Fruit fly (Drosophila melanogaster) whole organism, embryonic: ENCODE data around the gene CG7065.

Source experiments
- Aef1 ChIP-seq: fragments of 200-800 bp; sonication (Bioruptor generic); IDR thresholded peaks from 3 replicates; pipeline ENCODE4 v1.3.6; 2022; ENCODE audit warnings: missing biosample characterization, missing genetic modification characterization
- Atf-2 ChIP-seq: fragments of 200-800 bp; sonication (Bioruptor generic); optimal IDR thresholded peaks from 2 replicates; lab custom pipeline; 2016; ENCODE audit warnings: missing biosample characterization, missing genetic modification characterization
- Bgb ChIP-seq: fragments of 200-800 bp; sonication (Bioruptor generic); IDR thresholded peaks from 2 replicates; pipeline ENCODE4 v1.3.6; 2022; ENCODE audit warnings: missing biosample characterization, missing genetic modification characterization; ENCODE audit not compliant: partially characterized antibody
- CG11456 ChIP-seq: fragments of 200-800 bp; sonication (Bioruptor generic); IDR thresholded peaks from 3 replicates; pipeline ENCODE4 v1.3.6; 2022; ENCODE audit warnings: missing biosample characterization, missing genetic modification characterization
- CG14441 ChIP-seq: fragments of 200-800 bp; sonication (Bioruptor generic); IDR thresholded peaks from 2 replicates; pipeline ENCODE4 v1.3.6; 2022; ENCODE audit warnings: missing biosample characterization, missing genetic modification characterization
- CG15011 ChIP-seq: fragments of 200-800 bp; sonication (Bioruptor generic); optimal IDR thresholded peaks from 3 replicates; lab custom pipeline; 2018; ENCODE audit warnings: missing biosample characterization, mild to moderate bottlenecking, missing genetic modification characterization
- CG18011 ChIP-seq: fragments of 200-800 bp; sonication (Bioruptor generic); optimal IDR thresholded peaks from 2 replicates; lab custom pipeline; 2017; ENCODE audit warnings: missing biosample characterization, missing genetic modification characterization, mild to moderate bottlenecking, moderate library complexity, missing genotype
- CG18619 ChIP-seq: fragments of 200-800 bp; sonication (Bioruptor generic); optimal IDR thresholded peaks from 3 replicates; lab custom pipeline; 2017; ENCODE audit warnings: missing biosample characterization, mild to moderate bottlenecking, missing genetic modification characterization
- CG2712 ChIP-seq: fragments of 200-800 bp; optimal IDR thresholded peaks from 3 replicates; lab custom pipeline; 2019; ENCODE audit warnings: missing biosample characterization, mild to moderate bottlenecking, missing genetic modification characterization, moderate library complexity
- CG2875 ChIP-seq: fragments of 200-800 bp; sonication (Bioruptor generic); optimal IDR thresholded peaks from 2 replicates; lab custom pipeline; 2017; ENCODE audit warnings: missing biosample characterization, mild to moderate bottlenecking, missing genetic modification characterization, missing genetic modification reagents
- CG30431 ChIP-seq: fragments of 200-800 bp; sonication (Bioruptor generic); optimal IDR thresholded peaks from 2 replicates; lab custom pipeline; 2017; ENCODE audit warnings: missing biosample characterization, missing genetic modification characterization
- CG3838 ChIP-seq: fragments of 200-800 bp; sonication (Bioruptor generic); optimal IDR thresholded peaks from 3 replicates; lab custom pipeline; 2016; ENCODE audit warnings: missing biosample characterization, missing genetic modification characterization
- CG4820 ChIP-seq: fragments of 200-800 bp; sonication (Bioruptor generic); optimal IDR thresholded peaks from 3 replicates; lab custom pipeline; 2016; ENCODE audit warnings: missing biosample characterization, missing genetic modification characterization
- CG6683 ChIP-seq: fragments of 200-800 bp; sonication (Bioruptor generic); optimal IDR thresholded peaks from 2 replicates; lab custom pipeline; 2017; ENCODE audit warnings: missing biosample characterization, mild to moderate bottlenecking, missing genetic modification characterization, missing genetic modification reagents
- CG7372 ChIP-seq: fragments of 200-800 bp; sonication (Bioruptor generic); IDR thresholded peaks from 2 replicates; pipeline ENCODE4 v1.3.6; 2022; ENCODE audit warnings: missing biosample characterization, missing genetic modification characterization
- CG9437 ChIP-seq: fragments of 200-800 bp; sonication (Bioruptor generic); optimal IDR thresholded peaks from 2 replicates; lab custom pipeline; 2018; ENCODE audit warnings: missing biosample characterization, mild to moderate bottlenecking, missing genetic modification characterization
- CG9727 ChIP-seq: fragments of 200-800 bp; sonication (Bioruptor generic); optimal IDR thresholded peaks from 3 replicates; lab custom pipeline; 2017; ENCODE audit warnings: missing biosample characterization, mild to moderate bottlenecking, missing genetic modification characterization
- Camta ChIP-seq: fragments of 200-800 bp; sonication (Bioruptor generic); optimal IDR thresholded peaks from 2 replicates; lab custom pipeline; 2016; ENCODE audit warnings: missing biosample characterization, missing genetic modification characterization
- Dll ChIP-seq: fragments of 200-800 bp; sonication (Bioruptor generic); IDR thresholded peaks from 4 replicates; pipeline ENCODE4 v1.3.6; 2022; ENCODE audit warnings: missing biosample characterization, missing genetic modification characterization; ENCODE audit not compliant: partially characterized antibody
- Doc2 ChIP-seq: fragments of 200-800 bp; sonication (Bioruptor generic); IDR thresholded peaks from 2 replicates; pipeline ENCODE4 v1.3.6; 2022; ENCODE audit warnings: missing biosample characterization, missing genetic modification characterization
- HLH4C ChIP-seq: fragments of 200-800 bp; sonication (Bioruptor generic); IDR thresholded peaks from 3 replicates; pipeline ENCODE4 v1.3.6; 2022; ENCODE audit warnings: missing biosample characterization, missing genetic modification characterization; ENCODE audit not compliant: partially characterized antibody
- HmgD ChIP-seq: fragments of 200-800 bp; sonication (Bioruptor generic); optimal IDR thresholded peaks from 3 replicates; lab custom pipeline; 2016; ENCODE audit warnings: missing biosample characterization, missing genetic modification characterization
- Mad ChIP-seq: fragments of 200-800 bp; sonication (Bioruptor generic); optimal IDR thresholded peaks from 2 replicates; lab custom pipeline; 2016; ENCODE audit warnings: missing biosample characterization, missing genetic modification characterization
- NC2β ChIP-seq: fragments of 200-800 bp; sonication (Bioruptor generic); optimal IDR thresholded peaks from 2 replicates; lab custom pipeline; 2016; ENCODE audit warnings: missing biosample characterization, missing genetic modification characterization
- Neu2 ChIP-seq: fragments of 200-800 bp; sonication (Bioruptor generic); optimal IDR thresholded peaks from 3 replicates; lab custom pipeline; 2016; ENCODE audit warnings: missing biosample characterization, missing genetic modification characterization, borderline replicate concordance
- NfI ChIP-seq: fragments of 200-800 bp; sonication (Bioruptor generic); optimal IDR thresholded peaks from 3 replicates; lab custom pipeline; 2018; ENCODE audit warnings: missing biosample characterization, mild to moderate bottlenecking, missing genetic modification characterization, moderate library complexity
- Optix ChIP-seq: fragments of 200-800 bp; sonication (Bioruptor generic); IDR thresholded peaks from 3 replicates; pipeline ENCODE4 v1.3.6; 2022; ENCODE audit warnings: missing biosample characterization, missing genetic modification characterization
- PHDP ChIP-seq: fragments of 200-800 bp; sonication (Bioruptor generic); optimal IDR thresholded peaks from 3 replicates; lab custom pipeline; 2018; ENCODE audit warnings: missing biosample characterization, mild to moderate bottlenecking, missing genetic modification characterization, moderate library complexity
- Sox102F ChIP-seq: fragments of 200-800 bp; sonication (Bioruptor generic); optimal IDR thresholded peaks from 2 replicates; lab custom pipeline; 2018; ENCODE audit warnings: missing biosample characterization, mild to moderate bottlenecking, missing genetic modification characterization, moderate library complexity
- Sry-β ChIP-seq: fragments of 200-800 bp; sonication (Bioruptor generic); optimal IDR thresholded peaks from 2 replicates; lab custom pipeline; 2018; ENCODE audit warnings: missing biosample characterization, mild to moderate bottlenecking, missing genetic modification characterization, moderate library complexity
- TFAM ChIP-seq: fragments of 200-800 bp; sonication (Bioruptor generic); optimal IDR thresholded peaks from 2 replicates; lab custom pipeline; 2017; ENCODE audit warnings: missing biosample characterization, missing genetic modification characterization, inconsistent platforms
- Trl ChIP-seq, 3 experiments: fragments of >200 bp in 2 of 3; fragments of 200-800 bp in 1 of 3; sonication (Bioruptor generic) in 1 of 3; optimal IDR thresholded peaks; 2 replicates in 1 of 3; 3 replicates in 2 of 3; lab custom pipeline; 2016 to 2017; ENCODE audit warnings: missing biosample characterization in 1 of 3, missing genetic modification characterization in 1 of 3
- ab ChIP-seq: fragments of 200-800 bp; sonication (Bioruptor generic); optimal IDR thresholded peaks from 2 replicates; lab custom pipeline; 2016; ENCODE audit warnings: missing biosample characterization, missing genetic modification characterization
- abd-A ChIP-seq: fragments of 200-800 bp; sonication (Bioruptor generic); optimal IDR thresholded peaks from 3 replicates; lab custom pipeline; 2019; ENCODE audit warnings: missing biosample characterization, mild to moderate bottlenecking, missing genetic modification characterization, moderate library complexity
- ara ChIP-seq: fragments of 200-800 bp; sonication (Bioruptor generic); IDR thresholded peaks from 2 replicates; pipeline ENCODE4 v1.3.6; 2022; ENCODE audit warnings: missing biosample characterization, missing genetic modification characterization
- az2 ChIP-seq: fragments of 200-800 bp; sonication (Bioruptor generic); optimal IDR thresholded peaks from 3 replicates; lab custom pipeline; 2016; ENCODE audit warnings: missing biosample characterization, missing genetic modification characterization
- bowl ChIP-seq: fragments of 200-800 bp; sonication (Bioruptor generic); IDR thresholded peaks from 2 replicates; pipeline ENCODE4 v1.3.6; 2022; ENCODE audit warnings: missing biosample characterization, missing genetic modification characterization
- br ChIP-seq: fragments of >200 bp; optimal IDR thresholded peaks from 2 replicates; lab custom pipeline; 2017
- chif ChIP-seq, 2 experiments: fragments of 200-800 bp; sonication (Bioruptor generic); optimal IDR thresholded peaks; 3 replicates each; lab custom pipeline; 2016; ENCODE audit warnings: missing biosample characterization in 2 of 2, missing genetic modification characterization in 2 of 2
- dm ChIP-seq: fragments of 200-800 bp; sonication (Bioruptor generic); optimal IDR thresholded peaks from 3 replicates; lab custom pipeline; 2016; ENCODE audit warnings: missing biosample characterization, missing genetic modification characterization
- gt ChIP-seq: fragments of 200-800 bp; sonication (Bioruptor generic); IDR thresholded peaks from 2 replicates; pipeline ENCODE4 v1.3.6; 2022; ENCODE audit warnings: missing biosample characterization, missing genetic modification characterization
- mirr ChIP-seq: fragments of 200-800 bp; sonication (Bioruptor generic); optimal IDR thresholded peaks from 3 replicates; lab custom pipeline; 2018; ENCODE audit warnings: missing biosample characterization, mild to moderate bottlenecking, missing genetic modification characterization
- nerfin-2 ChIP-seq: fragments of 200-800 bp; sonication (Bioruptor generic); IDR thresholded peaks from 2 replicates; pipeline ENCODE4 v1.3.6; 2022; ENCODE audit warnings: missing biosample characterization, missing genetic modification characterization; ENCODE audit not compliant: partially characterized antibody
- odd ChIP-seq: fragments of 200-800 bp; sonication (Bioruptor generic); optimal IDR thresholded peaks from 2 replicates; lab custom pipeline; 2017; ENCODE audit warnings: missing biosample characterization, mild to moderate bottlenecking, missing genetic modification characterization
- org-1 ChIP-seq: fragments of 200-800 bp; sonication (Bioruptor generic); optimal IDR thresholded peaks from 2 replicates; lab custom pipeline; 2017; ENCODE audit warnings: missing biosample characterization, missing genetic modification characterization
- psq ChIP-seq: fragments of 200-800 bp; sonication (Bioruptor generic); optimal IDR thresholded peaks from 2 replicates; lab custom pipeline; 2017; ENCODE audit warnings: missing biosample characterization, missing genetic modification characterization
- seq ChIP-seq: fragments of 200-800 bp; sonication (Bioruptor generic); IDR thresholded peaks from 2 replicates; pipeline ENCODE4 v1.3.6; 2022; ENCODE audit warnings: missing biosample characterization, missing genetic modification characterization
- sima ChIP-seq: fragments of 200-800 bp; sonication (Bioruptor generic); optimal IDR thresholded peaks from 2 replicates; lab custom pipeline; 2016; ENCODE audit warnings: missing biosample characterization, missing genetic modification characterization
- sna ChIP-seq: fragments of 200-800 bp; sonication (Bioruptor generic); IDR thresholded peaks from 2 replicates; pipeline ENCODE4 v1.3.6; 2022; ENCODE audit warnings: missing biosample characterization, missing genetic modification characterization; ENCODE audit not compliant: partially characterized antibody
- unpg ChIP-seq: fragments of 200-800 bp; sonication (Bioruptor generic); optimal IDR thresholded peaks from 3 replicates; lab custom pipeline; 2018; ENCODE audit warnings: missing biosample characterization, mild to moderate bottlenecking, missing genetic modification characterization, moderate library complexity
- wor ChIP-seq: fragments of 200-800 bp; sonication (Bioruptor generic); IDR thresholded peaks from 2 replicates; pipeline ENCODE4 v1.3.6; 2022; ENCODE audit warnings: missing biosample characterization, missing genetic modification characterization

Gene CG7065

DNA sequence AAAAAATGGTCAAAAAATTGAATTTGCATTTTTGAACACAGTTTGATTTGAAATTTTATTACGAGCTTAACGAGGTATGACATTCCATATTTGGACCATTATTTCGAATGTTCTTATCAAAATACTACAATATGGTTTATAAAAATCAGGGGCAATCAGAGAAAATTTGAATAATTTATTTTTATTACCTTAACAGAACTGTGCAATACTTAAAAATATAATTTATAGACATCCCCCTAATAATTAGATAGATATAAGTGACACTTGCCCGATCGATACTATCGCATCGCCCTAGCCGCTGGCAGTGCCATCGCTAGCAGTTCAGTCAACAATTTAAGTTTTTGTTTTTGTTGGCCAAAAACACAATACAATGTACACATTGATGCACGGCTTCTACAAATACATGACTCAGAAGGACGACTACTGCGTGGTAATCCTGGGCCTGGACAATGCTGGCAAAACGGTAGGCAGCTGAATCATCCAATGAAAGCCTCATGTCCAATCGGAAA lies 35.5 kb upstream of the CG7065 start, which contains the start of gene Arfrp1 (continued):
- TF ChIP-seq wor (GFP tag; lab: Robert Waterston, UW) (no peak), CG3838 (GFP tag; lab: Kevin White, UChicago) (no peak), Dll (GFP tag; lab: Robert Waterston, UW) (peak; percentile 83), NfI (GFP tag; lab: Kevin White, UChicago) (no peak), Neu2 (GFP tag; lab: Kevin White, UChicago) (no peak), Bgb (peak; percentile 80), sna (GFP tag; lab: Robert Waterston, UW) (peak; percentile 55), CG6683 (no peak), CG2712 (tag; lab: Kevin White, UChicago) (peak; percentile 25), Trl (optimal IDR thresholded peaks at IDR 0.05; lab: Kevin White, UChicago) (no peak), Trl (GFP tag; optimal IDR thresholded peaks at IDR 0.05; lab: Kevin White, UChicago) (no peak), az2 (GFP tag; lab: Kevin White, UChicago) (peak; percentile 13), CG9727 (GFP tag; lab: Kevin White, UChicago) (no peak), org-1 (GFP tag; lab: Kevin White, UChicago) (no peak), chif (GFP tag; optimal IDR thresholded peaks at IDR 0.05; lab: Kevin White, UChicago) (no peak), Aef1 (GFP tag; lab: Robert Waterston, UW) (peak; percentile 47; the same call in 2 of the 3 replicates), PHDP (tag; lab: Kevin White, UChicago) (no peak), psq (no peak), ab (GFP tag; lab: Kevin White, UChicago) (no peak), CG15011 (GFP tag; lab: Kevin White, UChicago) (no peak), TFAM (GFP tag; lab: Kevin White, UChicago) (no peak), mirr (GFP tag; lab: Kevin White, UChicago) (no peak), HLH4C (GFP tag; lab: Robert Waterston, UW) (peak; percentile 63; the same call in 2 of the 3 replicates), sima (no peak), CG4820 (GFP tag; lab: Kevin White, UChicago) (peak; percentile 19), CG14441 (GFP tag; lab: Robert Waterston, UW) (0 out of 2 replicates have a peak, but pooled peaks have one; percentile 32), gt (GFP tag; lab: Robert Waterston, UW) (no peak), abd-A (tag; lab: Kevin White, UChicago) (no peak), HmgD (GFP tag; lab: Kevin White, UChicago) (no peak), Atf-2 (GFP tag; lab: Kevin White, UChicago) (no peak), ara (GFP tag; lab: Robert Waterston, UW) (no peak), Doc2 (GFP tag; lab: Robert Waterston, UW) (no peak), br (lab: Kevin White, UChicago) (no peak), CG11456 (GFP tag; lab: Robert Waterston, UW) (0 out of 3 replicates have a peak, but pooled peaks have one; percentile 35), CG18619 (GFP tag; lab: Kevin White, UChicago) (no peak), CG2875 (GFP tag; lab: Kevin White, UChicago) (no peak), CG9437 (GFP tag; lab: Kevin White, UChicago) (no peak), nerfin-2 (GFP tag; lab: Robert Waterston, UW) (peak; percentile 45; the same call in 1 of the 2 replicates), Camta (peak; percentile 21), bowl (GFP tag; lab: Robert Waterston, UW) (no peak), unpg (GFP tag; lab: Kevin White, UChicago) (no peak), dm (GFP tag; lab: Kevin White, UChicago) (no peak), seq (no peak), NC2β (GFP tag; lab: Kevin White, UChicago) (no peak), Sox102F (GFP tag; lab: Kevin White, UChicago) (no peak), Mad (GFP tag; lab: Kevin White, UChicago) (no peak), CG18011 (no peak), CG7372 (GFP tag; lab: Robert Waterston, UW) (no peak), odd (GFP tag; lab: Kevin White, UChicago) (no peak), CG30431 (GFP tag; lab: Kevin White, UChicago) (no peak), Optix (GFP tag; lab: Robert Waterston, UW) (no peak), Sry-β (no peak)
